Fruit fly (Drosophila melanogaster) whole organism, embryonic: ENCODE data around the gene CG1738.
A peak's percentile ranks its signal among the peaks of the same experiment; 100 is the strongest.

Experiments
- CG10321 ChIP-seq: fragments of 200-800 bp; sonication (Bioruptor generic); IDR thresholded peaks from 2 replicates; pipeline ENCODE4 v1.3.6; 2022; ENCODE audit warnings: missing biosample characterization, missing genetic modification characterization
- CG10565 ChIP-seq: fragments of 200-800 bp; sonication (Bioruptor generic); optimal IDR thresholded peaks from 3 replicates; lab custom pipeline; 2016; ENCODE audit warnings: missing biosample characterization, mild to moderate bottlenecking, missing genetic modification characterization
- CG10654 ChIP-seq: fragments of 200-800 bp; sonication (Bioruptor generic); optimal IDR thresholded peaks from 2 replicates; lab custom pipeline; 2016; ENCODE audit warnings: missing biosample characterization, missing genetic modification characterization
- CG11456 ChIP-seq: fragments of 200-800 bp; sonication (Bioruptor generic); IDR thresholded peaks from 3 replicates; pipeline ENCODE4 v1.3.6; 2022; ENCODE audit warnings: missing biosample characterization, missing genetic modification characterization
- CG12155 ChIP-seq: fragments of 200-800 bp; sonication (Bioruptor generic); optimal IDR thresholded peaks from 3 replicates; lab custom pipeline; 2016; ENCODE audit warnings: missing biosample characterization, missing genetic modification characterization
- CG12659 ChIP-seq: fragments of 200-800 bp; sonication (Bioruptor generic); optimal IDR thresholded peaks from 3 replicates; lab custom pipeline; 2017; ENCODE audit warnings: mild to moderate bottlenecking, missing biosample characterization, missing genetic modification reagents, missing genetic modification characterization
- CG13296 ChIP-seq: fragments of 200-800 bp; sonication (Bioruptor generic); optimal IDR thresholded peaks from 3 replicates; lab custom pipeline; 2018; ENCODE audit warnings: missing biosample characterization, mild to moderate bottlenecking, missing genetic modification characterization
- CG13775 ChIP-seq: fragments of 200-800 bp; sonication (Bioruptor generic); optimal IDR thresholded peaks from 3 replicates; lab custom pipeline; 2017; ENCODE audit warnings: missing biosample characterization, mild to moderate bottlenecking, missing genetic modification characterization
- CG14014 ChIP-seq: fragments of 200-800 bp; sonication (Bioruptor generic); IDR thresholded peaks from 2 replicates; pipeline ENCODE4 v1.3.6; 2022; ENCODE audit warnings: missing biosample characterization, missing genetic modification characterization
- CG2129 ChIP-seq: fragments of 200-800 bp; sonication (Bioruptor generic); IDR thresholded peaks from 2 replicates; pipeline ENCODE4 v1.3.6; 2022; ENCODE audit warnings: missing biosample characterization, missing genetic modification characterization; ENCODE audit not compliant: partially characterized antibody
- CG30020 ChIP-seq: fragments of 200-800 bp; optimal IDR thresholded peaks from 2 replicates; lab custom pipeline; 2019; ENCODE audit warnings: missing biosample characterization, mild to moderate bottlenecking, missing genetic modification characterization, moderate library complexity
- CG3407 ChIP-seq: fragments of 200-800 bp; sonication (Bioruptor generic); optimal IDR thresholded peaks from 2 replicates; lab custom pipeline; 2018; ENCODE audit warnings: missing biosample characterization, mild to moderate bottlenecking, missing genetic modification characterization
- CG4328 ChIP-seq: fragments of 200-800 bp; sonication (Bioruptor generic); optimal IDR thresholded peaks from 3 replicates; lab custom pipeline; 2017; ENCODE audit warnings: missing biosample characterization, missing genetic modification reagents, missing genetic modification characterization
- CG4404 ChIP-seq: fragments of 200-800 bp; sonication (Bioruptor generic); IDR thresholded peaks from 2 replicates; pipeline ENCODE4 v1.3.6; 2022; ENCODE audit warnings: missing biosample characterization, missing genetic modification characterization
- CG5180 ChIP-seq: fragments of 200-800 bp; sonication (Bioruptor generic); optimal IDR thresholded peaks from 3 replicates; lab custom pipeline; 2017; ENCODE audit warnings: missing biosample characterization, missing genetic modification characterization, mild to moderate bottlenecking, moderate library complexity, missing genetic modification reagents
- CG5245 ChIP-seq: fragments of 200-800 bp; sonication (Bioruptor generic); optimal IDR thresholded peaks from 3 replicates; lab custom pipeline; 2016; ENCODE audit warnings: missing biosample characterization, missing genetic modification characterization
- CG6175 ChIP-seq: fragments of 200-800 bp; sonication (Bioruptor generic); IDR thresholded peaks from 3 replicates; pipeline ENCODE4 v1.3.6; 2022; ENCODE audit warnings: missing biosample characterization, missing genetic modification characterization
- CG6272 ChIP-seq: fragments of 200-800 bp; sonication (Bioruptor generic); IDR thresholded peaks from 2 replicates; pipeline ENCODE4 v1.3.6; 2022; ENCODE audit warnings: missing biosample characterization, missing genetic modification characterization
- CG6813 ChIP-seq: fragments of 200-800 bp; sonication (Bioruptor generic); optimal IDR thresholded peaks from 2 replicates; lab custom pipeline; 2017; ENCODE audit warnings: missing biosample characterization, missing genetic modification characterization, mild to moderate bottlenecking, moderate library complexity, missing genetic modification reagents
- CG7372 ChIP-seq: fragments of 200-800 bp; sonication (Bioruptor generic); IDR thresholded peaks from 2 replicates; pipeline ENCODE4 v1.3.6; 2022; ENCODE audit warnings: missing biosample characterization, missing genetic modification characterization
- CG7963 ChIP-seq: fragments of 200-800 bp; sonication (Bioruptor generic); IDR thresholded peaks from 3 replicates; pipeline ENCODE4 v1.3.6; 2022; ENCODE audit warnings: missing biosample characterization, missing genetic modification characterization; ENCODE audit not compliant: partially characterized antibody
- CG9437 ChIP-seq: fragments of 200-800 bp; sonication (Bioruptor generic); optimal IDR thresholded peaks from 2 replicates; lab custom pipeline; 2018; ENCODE audit warnings: missing biosample characterization, mild to moderate bottlenecking, missing genetic modification characterization
- CHES-1-like ChIP-seq: fragments of 200-800 bp; sonication (Bioruptor generic); optimal IDR thresholded peaks from 2 replicates; lab custom pipeline; 2016; ENCODE audit warnings: missing biosample characterization, missing genetic modification characterization
- Fer2 ChIP-seq: fragments of 200-800 bp; sonication (Bioruptor generic); optimal IDR thresholded peaks from 2 replicates; lab custom pipeline; 2018; ENCODE audit warnings: missing biosample characterization, mild to moderate bottlenecking, missing genetic modification characterization, moderate library complexity
- HHEX ChIP-seq: fragments of 200-800 bp; sonication (Bioruptor generic); optimal IDR thresholded peaks from 3 replicates; lab custom pipeline; 2017; ENCODE audit warnings: missing biosample characterization, mild to moderate bottlenecking, missing genetic modification characterization, missing genetic modification reagents
- Jarid2 ChIP-seq: fragments of 200-800 bp; sonication (Bioruptor generic); optimal IDR thresholded peaks from 3 replicates; lab custom pipeline; 2017; ENCODE audit warnings: mild to moderate bottlenecking, missing biosample characterization, missing genetic modification reagents, missing genetic modification characterization
- Max ChIP-seq: fragments of 200-800 bp; sonication (Bioruptor generic); optimal IDR thresholded peaks from 2 replicates; lab custom pipeline; 2016; ENCODE audit warnings: missing biosample characterization, mild to moderate bottlenecking, missing genetic modification characterization
- Med ChIP-seq: fragments of 200-800 bp; sonication (Bioruptor generic); peaks from one replicate; lab custom pipeline; 2016; ENCODE audit warnings: missing biosample characterization, missing genetic modification characterization, mild to moderate bottlenecking, inconsistent platforms, moderate library complexity
- Mrtf ChIP-seq: fragments of 200-800 bp; sonication (Bioruptor generic); IDR thresholded peaks from 3 replicates; pipeline ENCODE4 v1.3.6; 2022; ENCODE audit warnings: missing biosample characterization, missing genetic modification characterization
- Neu2 ChIP-seq: fragments of 200-800 bp; sonication (Bioruptor generic); optimal IDR thresholded peaks from 3 replicates; lab custom pipeline; 2016; ENCODE audit warnings: missing biosample characterization, missing genetic modification characterization, borderline replicate concordance
- Nf-YA ChIP-seq: fragments of 200-800 bp; sonication (Bioruptor generic); IDR thresholded peaks from 2 replicates; pipeline ENCODE4 v1.3.6; 2022; ENCODE audit warnings: missing biosample characterization, missing genetic modification characterization
- Stat92E ChIP-seq, 3 experiments: fragments of >200 bp in 2 of 3; fragments of 200-800 bp in 1 of 3; sonication (Bioruptor generic) in 1 of 3; optimal IDR thresholded peaks; 2 replicates each; lab custom pipeline; 2017 to 2019; ENCODE audit warnings: missing biosample characterization in 3 of 3, missing genetic modification characterization in 3 of 3, mild to moderate bottlenecking in 1 of 3, moderate library complexity in 1 of 3
- Trl ChIP-seq, 3 experiments: fragments of >200 bp in 2 of 3; fragments of 200-800 bp in 1 of 3; sonication (Bioruptor generic) in 1 of 3; optimal IDR thresholded peaks; 2 replicates in 1 of 3; 3 replicates in 2 of 3; lab custom pipeline; 2016 to 2017; ENCODE audit warnings: missing biosample characterization in 1 of 3, missing genetic modification characterization in 1 of 3
- cas ChIP-seq: fragments of 200-800 bp; sonication (Bioruptor generic); IDR thresholded peaks from 2 replicates; pipeline ENCODE4 v1.3.6; 2022; ENCODE audit warnings: missing biosample characterization, missing genetic modification characterization
- chif ChIP-seq, 2 experiments: fragments of 200-800 bp; sonication (Bioruptor generic); optimal IDR thresholded peaks; 3 replicates each; lab custom pipeline; 2016; ENCODE audit warnings: missing biosample characterization in 2 of 2, missing genetic modification characterization in 2 of 2
- chm ChIP-seq: fragments of 200-800 bp; sonication (Bioruptor generic); IDR thresholded peaks from 2 replicates; pipeline ENCODE4 v1.3.6; 2022; ENCODE audit warnings: missing biosample characterization, missing genetic modification characterization
- croc ChIP-seq: fragments of 200-800 bp; sonication (Bioruptor generic); conservative IDR thresholded peaks from 3 replicates; pipeline ENCODE4 v1.3.6; 2022; ENCODE audit warnings: missing biosample characterization, missing genetic modification characterization
- dati ChIP-seq: fragments of 200-800 bp; sonication (Bioruptor generic); IDR thresholded peaks from 2 replicates; pipeline ENCODE4 v1.3.6; 2022; ENCODE audit warnings: missing biosample characterization, missing genetic modification characterization
- esg ChIP-seq: fragments of 200-800 bp; sonication (Bioruptor generic); conservative IDR thresholded peaks from 2 replicates; pipeline ENCODE4 v1.3.6; 2022; ENCODE audit warnings: missing biosample characterization, missing genetic modification characterization
- gcm2 ChIP-seq: fragments of 200-800 bp; sonication (Bioruptor generic); optimal IDR thresholded peaks from 2 replicates; lab custom pipeline; 2016; ENCODE audit warnings: missing biosample characterization, missing genetic modification characterization
- gro ChIP-seq: fragments of 200-800 bp; sonication (Bioruptor generic); optimal IDR thresholded peaks from 2 replicates; lab custom pipeline; 2016; ENCODE audit warnings: missing biosample characterization, missing genetic modification characterization
- h ChIP-seq: fragments of >200 bp; optimal IDR thresholded peaks from 2 replicates; lab custom pipeline; 2017
- ham ChIP-seq: fragments of 200-800 bp; sonication (Bioruptor generic); IDR thresholded peaks from 2 replicates; pipeline ENCODE4 v1.3.6; 2022; ENCODE audit warnings: missing biosample characterization, missing genetic modification characterization
- jumu ChIP-seq: fragments of 200-800 bp; sonication (Bioruptor generic); optimal IDR thresholded peaks from 3 replicates; lab custom pipeline; 2016; ENCODE audit warnings: missing biosample characterization, missing genetic modification characterization
- ken ChIP-seq: fragments of 200-800 bp; sonication (Bioruptor generic); IDR thresholded peaks from 3 replicates; pipeline ENCODE4 v1.3.6; 2022; ENCODE audit warnings: missing biosample characterization, missing genetic modification characterization
- klu ChIP-seq: fragments of 200-800 bp; sonication (Bioruptor generic); IDR thresholded peaks from 2 replicates; pipeline ENCODE4 v1.3.6; 2022; ENCODE audit warnings: missing biosample characterization, missing genetic modification characterization
- lbe ChIP-seq: fragments of 200-800 bp; sonication (Bioruptor generic); optimal IDR thresholded peaks from 2 replicates; lab custom pipeline; 2016; ENCODE audit warnings: missing biosample characterization, mild to moderate bottlenecking, missing genetic modification characterization
- odd ChIP-seq: fragments of 200-800 bp; sonication (Bioruptor generic); optimal IDR thresholded peaks from 2 replicates; lab custom pipeline; 2017; ENCODE audit warnings: missing biosample characterization, mild to moderate bottlenecking, missing genetic modification characterization
- pb ChIP-seq: fragments of 200-800 bp; sonication (Bioruptor generic); optimal IDR thresholded peaks from 3 replicates; lab custom pipeline; 2016; ENCODE audit warnings: missing biosample characterization, missing genetic modification characterization
- slou ChIP-seq: fragments of 200-800 bp; sonication (Bioruptor generic); optimal IDR thresholded peaks from 3 replicates; lab custom pipeline; 2016; ENCODE audit warnings: missing biosample characterization, missing genetic modification characterization

CG1738 gene

dm6 chrX:11326213-11326731 is 22.6 kb upstream of the CG1738 start (continued):
- TF ChIP-seq gro (peak; percentile 63), Jarid2 (no peak), odd (GFP tag; lab: Kevin White, UChicago) (peak; percentile 54), croc (GFP tag; lab: Robert Waterston, UW) (no peak; the same call in 2 of the 3 replicates), Med (GFP tag; lab: Kevin White, UChicago) (peak; percentile 94), Stat92E (GFP tag; optimal IDR thresholded peaks at IDR 0.05; lab: Kevin White, UChicago) (no peak), Trl (optimal IDR thresholded peaks at IDR 0.05; lab: Kevin White, UChicago) (no peak), Trl (GFP tag; optimal IDR thresholded peaks at IDR 0.05; lab: Kevin White, UChicago) (peak; percentile 73), gcm2 (GFP tag; lab: Kevin White, UChicago) (peak; percentile 60), klu (GFP tag; lab: Robert Waterston, UW) (0 out of 2 replicates have a peak, but pooled peaks have one; percentile 19), CG7372 (GFP tag; lab: Robert Waterston, UW) (peak; percentile 46; the same call in 1 of the 2 replicates), CG10565 (no peak), esg (peak; percentile 67), ken (GFP tag; lab: Robert Waterston, UW) (no peak; the same call in 2 of the 3 replicates), CG5180 (GFP tag; lab: Kevin White, UChicago) (peak; percentile 53), CG6813 (GFP tag; lab: Kevin White, UChicago) (peak; percentile 59), Nf-YA (no peak), CG4328 (GFP tag; lab: Kevin White, UChicago) (peak; percentile 51), Fer2 (tag; lab: Kevin White, UChicago) (peak; percentile 4), CG12659 (GFP tag; lab: Kevin White, UChicago) (peak; percentile 78), slou (GFP tag; lab: Kevin White, UChicago) (peak; percentile 51), Neu2 (GFP tag; lab: Kevin White, UChicago) (no peak), CG12155 (GFP tag; lab: Kevin White, UChicago) (peak; percentile 66), chm (GFP tag; lab: Robert Waterston, UW) (peak; percentile 57; the same call in 1 of the 2 replicates), CG13775 (GFP tag; lab: Kevin White, UChicago) (peak; percentile 45), CG10654 (peak; percentile 29), CG9437 (peak; percentile 58), Max (GFP tag; lab: Kevin White, UChicago) (peak; percentile 48), CHES-1-like (GFP tag; lab: Kevin White, UChicago) (peak; percentile 24), pb (GFP tag; lab: Kevin White, UChicago) (peak; percentile 47), CG14014 (GFP tag; lab: Robert Waterston, UW) (peak; percentile 72), CG4404 (GFP tag; lab: Robert Waterston, UW) (no peak), CG10321 (GFP tag; lab: Robert Waterston, UW) (no peak), CG13296 (GFP tag; lab: Kevin White, UChicago) (peak; percentile 64), lbe (peak; percentile 19), CG5245 (peak; percentile 11), cas (GFP tag; lab: Robert Waterston, UW) (no peak), CG2129 (GFP tag; lab: Robert Waterston, UW) (no peak), CG30020 (tag; lab: Kevin White, UChicago) (no peak)

DNA sequence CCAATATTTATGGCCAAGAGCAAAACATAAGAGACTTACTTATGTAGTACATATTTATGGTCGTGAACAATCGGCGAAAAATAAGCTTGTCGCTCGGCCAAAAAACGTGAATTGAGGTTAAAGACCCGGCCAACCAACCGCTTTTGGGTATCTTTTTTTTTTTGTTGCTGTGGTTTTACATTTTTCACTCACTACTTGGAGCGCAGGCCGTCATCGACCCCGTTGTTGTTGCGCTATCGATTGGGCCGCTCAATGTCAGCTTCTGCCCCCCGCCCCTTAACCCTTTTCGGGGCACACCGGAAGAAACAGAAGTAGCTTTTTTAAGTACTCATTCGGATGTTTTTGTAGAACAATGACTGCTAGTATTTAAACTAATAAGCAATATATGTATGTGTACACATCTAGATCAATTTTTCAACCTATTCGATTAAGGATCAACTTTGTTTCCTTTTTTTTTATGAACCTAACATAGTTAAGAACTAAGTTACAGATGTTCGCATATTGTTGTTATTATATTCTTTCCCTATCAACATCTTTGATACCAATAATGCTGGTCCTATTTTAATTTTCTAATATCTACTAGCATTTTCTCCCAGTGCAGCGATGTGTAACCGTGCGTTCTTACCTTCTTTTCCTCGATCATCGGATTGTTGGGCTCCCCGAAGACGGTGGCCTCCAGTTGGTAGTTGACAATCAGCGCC is 10.7 kb upstream of the CG1738 start:
- peak; percentile 42 for TF ChIP-seq CG3407
- no peak for TF ChIP-seq dati (GFP tag; lab: Robert Waterston, UW)
- TF ChIP-seq chif (GFP tag; optimal IDR thresholded peaks at IDR 0.05; lab: Kevin White, UChicago), result peak; percentile 75 to 77
- no peak for TF ChIP-seq CG11456 (GFP tag; lab: Robert Waterston, UW)
- TF ChIP-seq CG6272, result no peak
- TF ChIP-seq h (lab: Kevin White, UChicago), result no peak
- TF ChIP-seq HHEX, result peak; percentile 71
- peak; percentile 67 for TF ChIP-seq jumu (GFP tag; lab: Kevin White, UChicago)
- TF ChIP-seq CG7963 (GFP tag; lab: Robert Waterston, UW), result no peak
- TF ChIP-seq Mrtf (GFP tag; lab: Robert Waterston, UW), result no peak; the same call in 2 of the 3 replicates
- TF ChIP-seq ham (GFP tag; lab: Robert Waterston, UW), result no peak
- 0 out of 2 replicates have a peak, but pooled peaks have one; percentile 53 for TF ChIP-seq CG10321 (GFP tag; lab: Robert Waterston, UW)
- TF ChIP-seq CG6175 (GFP tag; lab: Robert Waterston, UW), result no peak
